Worm (Caenorhabditis elegans) whole organism, L2 larva: Measurements from ENCODE around the gene oxy-4.

Experiments
- dmd-4 ChIP-seq: sonication (generic microtip); optimal IDR thresholded peaks from 2 replicates; lab custom pipeline; 2017; ENCODE audit warnings: missing biosample characterization, missing genetic modification characterization
- egl-27 ChIP-seq: sonication (generic microtip); optimal IDR thresholded peaks from 3 replicates; lab custom pipeline; 2017; ENCODE audit warnings: missing biosample characterization, missing genetic modification reagents, missing genetic modification characterization
- elt-1 ChIP-seq: fragments of 150-350 bp; optimal IDR thresholded peaks from 2 replicates; lab custom pipeline; 2014; ENCODE audit warnings: missing biosample characterization, missing genetic modification characterization
- lin-13 ChIP-seq: fragments of 150-350 bp; optimal IDR thresholded peaks from 2 replicates; lab custom pipeline; 2014; ENCODE audit warnings: missing biosample characterization, missing genetic modification reagents, missing genetic modification characterization
- nhr-12 ChIP-seq: fragments of 150-350 bp; optimal IDR thresholded peaks from 2 replicates; lab custom pipeline; 2014; ENCODE audit warnings: missing biosample characterization, missing genetic modification characterization
- nhr-237 ChIP-seq: fragments of 150-350 bp; optimal IDR thresholded peaks from 2 replicates; lab custom pipeline; 2014; ENCODE audit warnings: missing biosample characterization, missing genetic modification characterization
- skn-1 ChIP-seq: sonication (generic microtip); optimal IDR thresholded peaks from 2 replicates; lab custom pipeline; 2017; ENCODE audit warnings: missing biosample characterization, missing genetic modification characterization
- unc-39 ChIP-seq: fragments of 150-350 bp; optimal IDR thresholded peaks from 2 replicates; lab custom pipeline; 2014; ENCODE audit warnings: missing biosample characterization, missing genetic modification characterization
- unc-62 ChIP-seq: fragments of 150-350 bp; optimal IDR thresholded peaks from 2 replicates; lab custom pipeline; 2014; ENCODE audit warnings: missing biosample characterization, missing genetic modification reagents, missing genetic modification characterization

- TF ChIP-seq dmd-4 (tag; lab: Kevin White, UChicago) (no peak), elt-1 (tag; lab: Kevin White, UChicago) (no peak), egl-27 (no peak), nhr-237 (tag; lab: Kevin White, UChicago) (no peak), lin-13 (GFP tag; lab: Kevin White, UChicago) (no peak), unc-62 (GFP tag; lab: Kevin White, UChicago) (no peak), unc-39 (tag; lab: Kevin White, UChicago) (no peak), nhr-12 (tag; lab: Kevin White, UChicago) (no peak), skn-1 (tag; lab: Kevin White, UChicago) (no peak)
Observed at ce11 chrIII:5126988-5127387, 31.6 kb downstream of the oxy-4 start.
